Worm (Caenorhabditis elegans): ENCODE measurements around the gene sfxn-5.

Gene sfxn-5

DNA sequence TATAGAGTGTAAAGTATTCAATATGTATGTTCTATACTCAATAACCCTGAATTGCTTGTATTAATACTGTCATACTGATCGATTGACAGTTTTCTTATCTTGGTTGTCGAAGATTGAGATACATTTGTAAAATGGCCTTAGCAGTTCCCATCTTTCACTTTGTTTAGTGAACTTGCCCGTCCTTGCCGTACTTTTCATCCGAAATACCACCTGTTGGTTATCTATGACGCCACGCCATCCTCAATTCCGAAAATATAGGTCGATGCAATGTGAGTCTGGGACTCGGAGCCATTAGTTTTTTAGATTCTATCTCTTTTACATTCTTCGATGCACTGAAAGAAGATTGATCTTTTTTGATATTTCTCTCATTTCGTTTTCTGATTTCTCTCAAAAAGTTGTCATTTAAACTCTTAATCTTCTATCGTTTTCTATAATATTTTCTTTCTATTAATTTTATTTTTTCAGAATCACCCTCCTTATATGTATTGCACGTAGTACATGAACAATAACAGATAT lies 24.7 kb upstream of the sfxn-5 start, which contains the start of gene ulp-4 (continued):
- TF ChIP-seq ceh-62 (tag; optimal IDR thresholded peaks at IDR 0.05) (no peak), nhr-76 (tag; optimal IDR thresholded peaks at IDR 0.05) (no peak)

DNA sequence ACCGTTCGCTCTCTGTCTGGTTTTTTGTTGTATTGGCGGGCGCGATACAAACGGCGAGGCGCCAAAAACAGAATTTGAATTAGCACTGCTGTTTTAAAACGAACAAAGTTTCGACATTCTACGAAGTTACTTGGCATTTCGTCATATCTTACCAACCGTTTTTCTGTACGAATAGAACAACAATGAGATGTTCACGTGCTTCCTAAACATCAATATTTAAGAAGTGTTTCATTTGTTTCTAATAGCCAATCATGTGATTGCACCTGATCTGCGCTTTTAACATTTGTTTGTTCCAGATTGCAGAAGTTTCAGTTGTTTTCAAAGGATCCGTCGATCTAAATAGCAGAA lies 24.2 kb upstream of the sfxn-5 start:
- TF ChIP-seq hlh-30 (tag; optimal IDR thresholded peaks at IDR 0.05; ENCODE audit: insufficient read depth), result peak; percentile 40
- TF ChIP-seq mep-1 (tag; optimal IDR thresholded peaks at IDR 0.05), result peak; percentile 56
- no peak for TF ChIP-seq nhr-77 (tag; optimal IDR thresholded peaks at IDR 0.05)
- no peak for TF ChIP-seq lin-1 (GFP tag; IDR thresholded peaks at IDR 0.05)

DNA sequence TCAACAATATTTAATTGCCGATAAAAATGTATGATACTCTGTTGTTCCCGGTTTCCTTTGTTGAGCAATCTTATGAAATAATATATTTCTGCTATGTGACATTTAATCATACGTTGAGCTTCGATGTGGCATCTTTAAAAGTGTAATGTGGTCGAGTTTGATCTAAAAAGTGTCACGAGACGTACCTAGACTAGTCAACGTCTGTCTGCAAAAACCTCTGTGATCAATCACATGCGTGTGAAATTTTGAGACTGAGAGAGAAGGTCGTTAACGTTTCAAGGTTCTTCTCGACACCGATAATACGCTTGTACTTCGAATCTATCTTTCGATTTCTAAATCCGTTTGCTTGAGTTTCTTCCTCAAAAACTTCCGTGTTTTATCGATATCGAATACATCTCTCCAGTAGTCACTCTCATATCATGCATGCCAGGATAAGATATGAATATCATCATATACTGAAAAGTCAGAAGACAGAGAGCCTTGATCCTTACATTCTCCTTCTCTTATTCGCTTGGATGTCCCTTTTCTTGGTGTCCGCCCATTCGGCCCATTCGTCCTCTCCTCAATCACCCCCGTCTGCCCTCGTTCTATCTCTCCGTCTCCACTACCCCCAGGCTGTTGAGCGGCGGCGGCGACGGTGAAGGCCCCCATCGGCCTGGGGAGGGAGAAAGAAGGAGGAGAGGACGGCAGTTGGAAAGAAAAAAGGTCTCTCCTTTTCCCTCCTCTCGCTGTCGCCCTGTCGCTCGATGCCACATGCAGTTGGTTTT lies 23.6 kb upstream of the sfxn-5 start:
- TF ChIP-seq F44E2.7 (GFP tag; IDR thresholded peaks at IDR 0.05) (no peak), T20F7.1 (GFP tag; optimal IDR thresholded peaks at IDR 0.05) (peak; percentile 47), nhr-111 (GFP tag; optimal IDR thresholded peaks at IDR 0.05) (no peak), mep-1 (tag; optimal IDR thresholded peaks at IDR 0.05) (no peak), daf-16 (GFP tag; optimal IDR thresholded peaks at IDR 0.05) (peak in 1 of 2 experiments; percentile 30), daf-16 (tag; optimal IDR thresholded peaks at IDR 0.05) (peak; percentile 7), lim-7 (GFP tag; IDR thresholded peaks at IDR 0.05) (no peak), pha-4 (GFP tag; IDR thresholded peaks at IDR 0.05) (peak; percentile 70; the same call in 1 of the 2 replicates), pha-4 (tag; optimal IDR thresholded peaks at IDR 0.05) (no peak), F49E8.2 (tag; optimal IDR thresholded peaks at IDR 0.05; ENCODE audit: borderline replicate concordance) (no peak), R02D3.7 (tag; optimal IDR thresholded peaks at IDR 0.05) (no peak), dve-1 (tag; optimal IDR thresholded peaks at IDR 0.05; ENCODE audit: insufficient read depth) (peak; percentile 65), tag-97 (GFP tag; IDR thresholded peaks at IDR 0.05) (no peak), nhr-6 (tag; optimal IDR thresholded peaks at IDR 0.05) (no peak), snpc-1.2 (GFP tag; IDR thresholded peaks at IDR 0.05) (no peak), D1046.2 (GFP tag; IDR thresholded peaks at IDR 0.05) (no peak), lsy-2 (tag; optimal IDR thresholded peaks at IDR 0.05) (peak; percentile 34 to 61), nhr-102 (tag; optimal IDR thresholded peaks at IDR 0.05) (no peak), nhr-25 (tag; optimal IDR thresholded peaks at IDR 0.05; ENCODE audit: borderline replicate concordance, insufficient read depth) (no peak), daf-8 (GFP tag; IDR thresholded peaks at IDR 0.05) (no peak), lir-3 (tag; optimal IDR thresholded peaks at IDR 0.05) (no peak), egl-27 (tag; optimal IDR thresholded peaks at IDR 0.05) (no peak), mdt-29 (GFP tag; IDR thresholded peaks at IDR 0.05) (no peak), vab-7 (GFP tag; IDR thresholded peaks at IDR 0.05) (no peak), dmd-8 (GFP tag; IDR thresholded peaks at IDR 0.05) (0 out of 2 replicates have a peak, but pooled peaks have one; percentile 48), nhr-237 (tag; optimal IDR thresholded peaks at IDR 0.05) (no peak), pqm-1 (tag; optimal IDR thresholded peaks at IDR 0.05) (no peak), hmg-1.1 (GFP tag; IDR thresholded peaks at IDR 0.05) (peak; percentile 57), aha-1 (tag) (peak; percentile 65), zip-11 (GFP tag; IDR thresholded peaks at IDR 0.05) (no peak), hlh-30 (tag; optimal IDR thresholded peaks at IDR 0.05; ENCODE audit: insufficient read depth) (peak; percentile 93), ceh-62 (tag; optimal IDR thresholded peaks at IDR 0.05) (no peak), unc-130 (GFP tag; optimal IDR thresholded peaks at IDR 0.05) (no peak), Y105C5A.15 (GFP tag; IDR thresholded peaks at IDR 0.05) (no peak), zfp-2 (tag; optimal IDR thresholded peaks at IDR 0.05) (no peak), nhr-42 (GFP tag; IDR thresholded peaks at IDR 0.05) (no peak), nhr-11 (tag; optimal IDR thresholded peaks at IDR 0.05) (no peak), rbr-2 (tag; optimal IDR thresholded peaks at IDR 0.05) (peak; percentile 55), mdl-1 (tag; optimal IDR thresholded peaks at IDR 0.05) (peak in 1 of 2 experiments; percentile 63), Y48G9A.11 (GFP tag; IDR thresholded peaks at IDR 0.05) (no peak), ZK337.2 (GFP tag; IDR thresholded peaks at IDR 0.05) (no peak), lin-13 (GFP tag; optimal IDR thresholded peaks at IDR 0.05) (peak; percentile 0), hlh-11 (tag; optimal IDR thresholded peaks at IDR 0.05) (peak; percentile 72)
